Fruit fly (Drosophila melanogaster): ENCODE results near the gene CG8519.

CG8519 gene

dm6 chr3L:6747127-6747526 is 42.5 kb downstream of the CG8519 start (continued):
- TF ChIP-seq CG17612 (GFP tag; IDR thresholded peaks at IDR 0.05) (no peak), nom (GFP tag; optimal IDR thresholded peaks at IDR 0.05) (peak; percentile 21), unpg (GFP tag; optimal IDR thresholded peaks at IDR 0.05) (peak; percentile 40), nmo (GFP tag; optimal IDR thresholded peaks at IDR 0.05) (peak; percentile 81), CG5180 (GFP tag; optimal IDR thresholded peaks at IDR 0.05) (no peak), Camta (GFP tag; optimal IDR thresholded peaks at IDR 0.05) (peak; percentile 3), chinmo (GFP tag; IDR thresholded peaks at IDR 0.05; ENCODE audit: partially characterized antibody) (peak; percentile 53; the same call in 1 of the 4 replicates), CG17359 (tag; optimal IDR thresholded peaks at IDR 0.05) (peak; percentile 36), TFAM (GFP tag; optimal IDR thresholded peaks at IDR 0.05) (no peak), C15 (GFP tag; IDR thresholded peaks at IDR 0.05) (no peak), p53 (GFP tag; optimal IDR thresholded peaks at IDR 0.05) (peak; percentile 23), CG16779 (GFP tag; IDR thresholded peaks at IDR 0.05) (0 out of 2 replicates have a peak, but pooled peaks have one; percentile 4), BtbVII (GFP tag; optimal IDR thresholded peaks at IDR 0.05) (no peak), CG1024 (GFP tag; IDR thresholded peaks at IDR 0.05) (0 out of 2 replicates have a peak, but pooled peaks have one; percentile 11), CG11695 (GFP tag; IDR thresholded peaks at IDR 0.05) (peak; percentile 19; the same call in 1 of the 3 replicates), CG2712 (tag; optimal IDR thresholded peaks at IDR 0.05) (peak; percentile 66), CG1602 (GFP tag; optimal IDR thresholded peaks at IDR 0.05) (peak; percentile 4), row (GFP tag; IDR thresholded peaks at IDR 0.05) (peak; percentile 91), gt (GFP tag; IDR thresholded peaks at IDR 0.05) (no peak), Neu2 (GFP tag; optimal IDR thresholded peaks at IDR 0.05; ENCODE audit: borderline replicate concordance) (peak; percentile 60), ci (GFP tag; IDR thresholded peaks at IDR 0.05) (peak; percentile 84), CG13287 (GFP tag; IDR thresholded peaks at IDR 0.05; ENCODE audit: partially characterized antibody) (peak; percentile 54; the same call in 1 of the 2 replicates), CG43689 (GFP tag; IDR thresholded peaks at IDR 0.05) (0 out of 2 replicates have a peak, but pooled peaks have one; percentile 6), Sox100B (GFP tag; optimal IDR thresholded peaks at IDR 0.05) (peak; percentile 3), fd3F (GFP tag; optimal IDR thresholded peaks at IDR 0.05) (peak; percentile 16), Opbp (GFP tag; IDR thresholded peaks at IDR 0.05; ENCODE audit: partially characterized antibody) (peak; percentile 73), NFAT (GFP tag; IDR thresholded peaks at IDR 0.05) (peak; percentile 78), Dll (GFP tag; IDR thresholded peaks at IDR 0.05; ENCODE audit: partially characterized antibody) (no peak), CG6175 (GFP tag; IDR thresholded peaks at IDR 0.05) (peak; percentile 16; the same call in 1 of the 3 replicates), CG15601 (tag; optimal IDR thresholded peaks at IDR 0.05) (peak; percentile 8), Six4 (GFP tag; optimal IDR thresholded peaks at IDR 0.05) (peak; percentile 8), abd-A (tag; optimal IDR thresholded peaks at IDR 0.05) (peak; percentile 23), hbn (GFP tag; IDR thresholded peaks at IDR 0.05; ENCODE audit: partially characterized antibody) (0 out of 2 replicates have a peak, but pooled peaks have one; percentile 19), NK7.1 (GFP tag; optimal IDR thresholded peaks at IDR 0.05) (no peak), Drgx (GFP tag; IDR thresholded peaks at IDR 0.05) (0 out of 2 replicates have a peak, but pooled peaks have one; percentile 32), CG9797 (GFP tag; optimal IDR thresholded peaks at IDR 0.05) (no peak), tx (GFP tag; optimal IDR thresholded peaks at IDR 0.05) (peak; percentile 8), Gug (GFP tag; IDR thresholded peaks at IDR 0.05) (peak; percentile 52; the same call in 3 of the 4 replicates), Mad (GFP tag; optimal IDR thresholded peaks at IDR 0.05) (peak; percentile 44), bab2 (GFP tag; optimal IDR thresholded peaks at IDR 0.05) (peak; percentile 16), CG7271 (tag; optimal IDR thresholded peaks at IDR 0.05) (no peak), Lhr (GFP tag; optimal IDR thresholded peaks at IDR 0.05) (peak; percentile 55), CG2678 (tag; optimal IDR thresholded peaks at IDR 0.05) (peak; percentile 36), CG17328 (GFP tag; IDR thresholded peaks at IDR 0.05) (peak; percentile 47; the same call in 1 of the 2 replicates), MESR4 (GFP tag; optimal IDR thresholded peaks at IDR 0.05) (peak; percentile 72), pzg (GFP tag; optimal IDR thresholded peaks at IDR 0.05) (peak; percentile 73), bsh (GFP tag; optimal IDR thresholded peaks at IDR 0.05) (peak in 1 of 2 experiments; percentile 47), E2f1 (GFP tag; IDR thresholded peaks at IDR 0.05) (peak; percentile 54), ems (GFP tag; optimal IDR thresholded peaks at IDR 0.05) (peak; percentile 27)

Measured in whole organism, embryonic.